Fruit fly (Drosophila melanogaster): ENCODE data around the gene TrissinR.

Gene TrissinR

DNA sequence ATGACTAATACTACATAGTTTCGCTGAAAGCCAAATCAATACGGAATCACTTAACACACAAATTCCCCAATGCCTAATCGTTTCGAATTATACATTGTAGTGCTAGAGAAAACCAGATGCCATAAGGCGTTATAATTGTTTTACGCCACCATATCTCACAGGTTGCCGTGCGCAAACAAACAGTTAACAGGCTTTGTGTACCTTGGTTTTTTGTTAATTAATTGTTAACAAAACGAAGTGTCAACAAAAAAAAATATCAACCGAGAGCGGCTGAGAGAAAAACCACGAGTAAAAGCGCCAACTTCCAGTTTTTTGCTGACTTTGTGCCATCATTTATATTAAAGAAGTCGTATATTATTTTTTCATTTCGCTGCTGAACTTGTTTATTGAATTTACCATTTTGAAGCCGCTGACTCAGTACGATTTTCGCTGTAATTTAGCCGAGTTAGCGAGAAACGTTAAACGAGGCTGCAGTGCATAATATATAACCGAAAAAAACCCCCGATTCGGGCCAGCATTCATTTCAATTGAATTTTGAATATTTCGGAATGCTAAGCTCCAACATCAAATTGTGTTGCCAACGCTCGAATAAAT is 52.8 kb downstream of the TrissinR start:
- TF ChIP-seq Pif1A (GFP tag; optimal IDR thresholded peaks at IDR 0.05) (no peak), Ets98B (GFP tag; IDR thresholded peaks at IDR 0.05) (no peak), CG4496 (GFP tag; IDR thresholded peaks at IDR 0.05) (no peak), CG32121 (GFP tag; IDR thresholded peaks at IDR 0.05) (no peak), CG15710 (tag; optimal IDR thresholded peaks at IDR 0.05) (no peak), EcR (GFP tag; optimal IDR thresholded peaks at IDR 0.05) (no peak), CG8159 (tag; optimal IDR thresholded peaks at IDR 0.05) (no peak), CG8301 (tag; optimal IDR thresholded peaks at IDR 0.05) (no peak), CG34367 (tag; optimal IDR thresholded peaks at IDR 0.05) (no peak), CG10348 (GFP tag; IDR thresholded peaks at IDR 0.05) (no peak)

DNA sequence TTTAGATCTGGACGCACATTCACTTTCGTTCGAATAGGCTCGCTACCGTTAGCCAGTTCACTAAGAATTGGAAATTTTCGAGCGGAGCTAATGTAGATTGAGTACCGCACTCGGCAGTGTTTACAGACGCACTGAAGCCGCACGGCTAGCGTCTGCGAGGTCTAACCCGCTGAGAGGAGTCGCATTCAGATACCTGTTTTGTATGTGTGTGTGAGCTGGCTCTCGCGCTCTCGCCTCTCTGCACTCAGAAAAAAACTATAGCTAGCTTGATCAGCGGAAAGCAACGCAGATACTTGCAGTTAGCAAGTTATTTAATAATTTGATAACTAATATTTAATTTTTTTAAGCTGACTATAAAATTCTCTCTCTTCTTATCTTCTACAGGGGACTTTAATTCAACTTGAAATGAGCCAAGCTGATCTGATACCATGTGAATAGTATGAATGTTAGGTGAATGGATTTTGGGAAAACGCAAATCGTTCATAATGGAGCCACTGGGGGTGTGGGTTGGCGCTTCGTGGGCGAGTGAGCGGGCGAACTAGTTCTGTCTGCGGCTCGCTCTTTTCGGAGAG is 55.6 kb downstream of the TrissinR start, which contains the start of gene rau:
Gene rau (minus strand): TSS at position 136 of the 572 bp plus-strand sequence.
- TF ChIP-seq CG14655 (GFP tag; optimal IDR thresholded peaks at IDR 0.05) (peak; percentile 87), CG12605 (GFP tag; IDR thresholded peaks at IDR 0.05) (peak; percentile 36; the same call in 1 of the 2 replicates), Pif1A (GFP tag; optimal IDR thresholded peaks at IDR 0.05) (peak; percentile 84), CG8159 (tag; optimal IDR thresholded peaks at IDR 0.05) (peak; percentile 77), rn (GFP tag; IDR thresholded peaks at IDR 0.05) (0 out of 2 replicates have a peak, but pooled peaks have one; percentile 52), Ets98B (GFP tag; IDR thresholded peaks at IDR 0.05) (peak; percentile 76), CG8301 (tag; optimal IDR thresholded peaks at IDR 0.05) (peak; percentile 83), CG10348 (GFP tag; IDR thresholded peaks at IDR 0.05) (peak; percentile 24; the same call in 1 of the 2 replicates), CG34367 (tag; optimal IDR thresholded peaks at IDR 0.05) (peak; percentile 66), EcR (GFP tag; optimal IDR thresholded peaks at IDR 0.05) (peak; percentile 14), CG4496 (GFP tag; IDR thresholded peaks at IDR 0.05) (peak; percentile 80; the same call in 2 of the 3 replicates), fd96Ca (GFP tag; IDR thresholded peaks at IDR 0.05) (peak; percentile 84), D1 (tag; optimal IDR thresholded peaks at IDR 0.05) (peak; percentile 39), CG17806 (tag; optimal IDR thresholded peaks at IDR 0.05) (peak; percentile 70), CG32121 (GFP tag; IDR thresholded peaks at IDR 0.05) (peak; percentile 79), gl (tag; optimal IDR thresholded peaks at IDR 0.05) (peak; percentile 55), CG9948 (tag; optimal IDR thresholded peaks at IDR 0.05) (peak; percentile 78), CG15710 (tag; optimal IDR thresholded peaks at IDR 0.05) (peak; percentile 79), Snoo (tag; optimal IDR thresholded peaks at IDR 0.05) (peak; percentile 70), CG13204 (GFP tag; optimal IDR thresholded peaks at IDR 0.05) (peak; percentile 63), Pif1B (GFP tag; optimal IDR thresholded peaks at IDR 0.05) (peak; percentile 75)

DNA sequence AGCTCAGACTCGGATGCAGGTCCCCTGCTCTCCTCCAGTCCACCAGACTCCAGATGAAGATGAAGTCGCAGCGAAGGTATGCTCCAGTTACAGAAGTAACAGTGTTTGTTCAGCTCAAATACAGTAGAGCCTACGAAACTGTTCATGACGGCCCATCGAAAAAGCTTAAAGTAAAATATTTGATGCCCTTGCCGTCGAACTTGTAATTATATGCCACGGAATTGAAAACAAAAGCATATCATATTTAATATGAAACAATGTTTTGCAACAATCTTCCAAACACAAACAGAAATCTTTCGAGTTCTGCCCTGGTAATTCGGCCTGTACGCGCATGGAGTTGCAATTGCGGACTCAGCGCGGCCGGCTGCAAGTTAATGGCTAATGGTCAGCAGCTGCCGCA is 57.4 kb downstream of the TrissinR start:
- TF ChIP-seq rn (GFP tag; IDR thresholded peaks at IDR 0.05) (no peak), D1 (tag; optimal IDR thresholded peaks at IDR 0.05) (no peak), CG8159 (tag; optimal IDR thresholded peaks at IDR 0.05) (no peak), Ets98B (GFP tag; IDR thresholded peaks at IDR 0.05) (peak; percentile 37), EcR (GFP tag; optimal IDR thresholded peaks at IDR 0.05) (no peak), Snoo (tag; optimal IDR thresholded peaks at IDR 0.05) (no peak), CG8301 (tag; optimal IDR thresholded peaks at IDR 0.05) (peak; percentile 25), CG9948 (tag; optimal IDR thresholded peaks at IDR 0.05) (peak; percentile 9), CG12605 (GFP tag; IDR thresholded peaks at IDR 0.05) (no peak; the same call in 1 of the 2 replicates), Pif1B (GFP tag; optimal IDR thresholded peaks at IDR 0.05) (no peak), gl (tag; optimal IDR thresholded peaks at IDR 0.05) (no peak), CG34367 (tag; optimal IDR thresholded peaks at IDR 0.05) (no peak), fd96Ca (GFP tag; IDR thresholded peaks at IDR 0.05) (no peak; the same call in 1 of the 3 replicates), Pif1A (GFP tag; optimal IDR thresholded peaks at IDR 0.05) (peak; percentile 38), CG10348 (GFP tag; IDR thresholded peaks at IDR 0.05) (no peak), CG15710 (tag; optimal IDR thresholded peaks at IDR 0.05) (no peak), CG4496 (GFP tag; IDR thresholded peaks at IDR 0.05) (peak; percentile 26; the same call in 1 of the 3 replicates), CG13204 (GFP tag; optimal IDR thresholded peaks at IDR 0.05) (no peak), CG14655 (GFP tag; optimal IDR thresholded peaks at IDR 0.05) (peak; percentile 60), CG17806 (tag; optimal IDR thresholded peaks at IDR 0.05) (no peak), CG32121 (GFP tag; IDR thresholded peaks at IDR 0.05) (peak; percentile 35; the same call in 1 of the 2 replicates)

DNA sequence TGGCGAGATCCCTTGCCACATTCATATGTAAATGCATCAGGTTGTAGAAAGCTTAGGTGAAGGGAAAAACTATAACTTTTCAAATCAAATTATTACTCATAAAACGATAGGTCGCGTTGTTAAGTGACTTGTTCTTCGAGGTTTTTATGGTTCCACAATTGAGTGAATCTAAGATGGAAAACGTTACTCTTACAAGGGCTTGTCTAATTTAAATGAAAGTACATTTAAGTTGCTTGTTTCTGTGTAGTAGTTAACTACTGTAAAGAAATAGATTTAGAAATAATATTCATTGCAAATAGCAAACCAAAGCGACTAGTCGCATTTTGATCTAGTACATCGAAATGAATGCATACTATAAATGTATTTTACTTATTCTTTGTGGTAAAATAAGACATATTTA is 59.6 kb downstream of the TrissinR start, which contains the start of gene CG44574:
Gene CG44574 (plus strand): TSS at position 301 of the 400 bp plus-strand sequence.
- TF ChIP-seq CG4496 (GFP tag; IDR thresholded peaks at IDR 0.05): no peak

DNA sequence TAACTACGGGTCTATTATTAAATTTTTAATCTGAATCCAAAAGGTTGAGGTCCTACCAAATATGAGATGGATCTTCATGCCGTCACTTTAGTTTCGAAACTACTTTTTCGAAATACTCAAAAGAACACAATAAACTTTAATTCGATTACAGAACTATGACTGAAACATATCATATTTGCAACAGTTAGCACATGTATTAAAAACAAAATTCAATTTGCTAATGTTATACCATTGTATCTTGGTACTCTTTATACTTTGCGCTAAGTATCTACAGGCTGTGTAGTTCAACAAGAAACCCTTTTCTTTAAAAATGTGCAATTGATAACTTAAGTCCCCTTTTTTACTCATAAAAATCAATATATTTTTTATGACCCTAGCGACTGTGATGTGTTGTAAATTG is 60.9 kb downstream of the TrissinR start, which contains the start of the genes Sfp26Ac and CG43185:
Gene Sfp26Ac (minus strand): TSS at position 101 of the 400 bp plus-strand sequence.
Gene CG43185 (plus strand): TSS at position 215 of the 400 bp plus-strand sequence.
- TF ChIP-seq Pif1B (GFP tag; optimal IDR thresholded peaks at IDR 0.05) (no peak), EcR (GFP tag; optimal IDR thresholded peaks at IDR 0.05) (no peak), CG34367 (tag; optimal IDR thresholded peaks at IDR 0.05) (no peak), CG4496 (GFP tag; IDR thresholded peaks at IDR 0.05) (no peak), Pif1A (GFP tag; optimal IDR thresholded peaks at IDR 0.05) (no peak), CG10348 (GFP tag; IDR thresholded peaks at IDR 0.05) (no peak), D1 (tag; optimal IDR thresholded peaks at IDR 0.05) (no peak), CG8301 (tag; optimal IDR thresholded peaks at IDR 0.05) (no peak), fd96Ca (GFP tag; IDR thresholded peaks at IDR 0.05) (no peak), CG32121 (GFP tag; IDR thresholded peaks at IDR 0.05) (no peak), Snoo (tag; optimal IDR thresholded peaks at IDR 0.05) (no peak), CG8159 (tag; optimal IDR thresholded peaks at IDR 0.05) (no peak), gl (tag; optimal IDR thresholded peaks at IDR 0.05) (no peak), CG13204 (GFP tag; optimal IDR thresholded peaks at IDR 0.05) (no peak), CG14655 (GFP tag; optimal IDR thresholded peaks at IDR 0.05) (no peak), CG17806 (tag; optimal IDR thresholded peaks at IDR 0.05) (no peak), CG15710 (tag; optimal IDR thresholded peaks at IDR 0.05) (no peak), CG12605 (GFP tag; IDR thresholded peaks at IDR 0.05) (no peak), Ets98B (GFP tag; IDR thresholded peaks at IDR 0.05) (no peak), CG9948 (tag; optimal IDR thresholded peaks at IDR 0.05) (no peak)
